Fruit fly (Drosophila melanogaster) whole organism: ENCODE results near the gene Tsen34.
A peak's percentile ranks its signal among the peaks of the same experiment; 100 is the strongest.

ENCODE experiments used
- CG8478 ChIP-seq: fragments of >200 bp; optimal IDR thresholded peaks from 2 replicates; lab custom pipeline; 2018; ENCODE audit warnings: inconsistent platforms
- Dll ChIP-seq: fragments of >200 bp; optimal IDR thresholded peaks from 2 replicates; lab custom pipeline; 2017
- EcR ChIP-seq, 2 experiments: fragments of >200 bp; optimal IDR thresholded peaks; 2 replicates each; lab custom pipeline; 2017; ENCODE audit warnings: missing biosample characterization in 2 of 2, missing genetic modification characterization in 2 of 2, missing genetic modification reagents in 2 of 2
- pan ChIP-seq: fragments of >200 bp; optimal IDR thresholded peaks from 2 replicates; lab custom pipeline; 2017
- psq ChIP-seq: fragments of >200 bp; optimal IDR thresholded peaks from 2 replicates; lab custom pipeline; 2017
- usp ChIP-seq: fragments of >200 bp; optimal IDR thresholded peaks from 2 replicates; lab custom pipeline; 2017; ENCODE audit warnings: missing biosample characterization, missing genetic modification characterization, mixed read lengths

Tsen34 gene

DNA sequence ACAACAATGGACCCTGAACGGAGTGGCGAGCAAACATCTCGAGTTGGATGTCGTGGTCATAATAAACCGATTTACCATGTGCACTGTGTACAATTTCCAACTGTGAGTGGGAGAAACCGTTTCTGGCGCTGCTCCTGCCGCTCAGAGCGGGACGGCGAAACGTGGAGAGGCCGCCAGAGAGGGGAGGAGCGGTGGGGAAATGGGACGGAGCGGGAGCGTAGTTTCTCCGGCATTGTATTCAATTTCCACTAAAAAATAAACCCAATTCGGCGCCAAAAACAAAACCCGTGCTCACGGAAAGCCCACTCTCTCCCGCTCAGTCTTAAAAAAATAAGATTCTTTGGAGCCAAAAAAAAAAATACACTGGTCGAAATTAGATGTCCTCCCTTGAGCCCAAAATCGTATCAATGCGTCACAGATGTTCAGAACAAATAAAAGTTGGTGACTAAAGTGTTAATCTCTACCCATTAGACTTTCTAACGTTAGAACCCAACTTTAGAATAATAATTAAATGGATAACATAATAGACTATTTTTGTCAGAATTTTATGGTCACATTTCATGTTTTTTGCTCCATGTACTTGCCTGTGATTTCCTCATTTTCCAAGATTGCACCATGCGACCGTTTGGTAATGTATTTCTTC is 1.5 kb downstream of the Tsen34 start:
- TF ChIP-seq Dll (no peak), CG8478 (no peak), usp (GFP tag; lab: Kevin White, UChicago) (no peak), psq (lab: Kevin White, UChicago) (no peak), pan (no peak), EcR (GFP tag; optimal IDR thresholded peaks at IDR 0.05; lab: Kevin White, UChicago) (no peak)

- peak; percentile 19 for TF ChIP-seq Dll
- TF ChIP-seq pan = no peak
Observed at dm6 chr3L:14759097-14759795, 2.4 kb downstream of the Tsen34 start.

- TF ChIP-seq Dll (no peak), usp (GFP tag; lab: Kevin White, UChicago) (no peak), pan (no peak), EcR (GFP tag; optimal IDR thresholded peaks at IDR 0.05; lab: Kevin White, UChicago) (no peak), psq (lab: Kevin White, UChicago) (no peak), CG8478 (no peak)
Observed at dm6 chr3L:14758730-14759096, 2.9 kb downstream of the Tsen34 start.

dm6 chr3L:14757464-14758384 is 3.9 kb downstream of the Tsen34 start, which contains the start of gene CG42507:
Gene CG42507, minus strand, starts transcription at chr3L:14757962.
- TF ChIP-seq EcR (GFP tag; optimal IDR thresholded peaks at IDR 0.05; lab: Kevin White, UChicago) (no peak), Dll (peak; percentile 95)

dm6 chr3L:14756724-14757463 is 4.8 kb downstream of the Tsen34 start:
- no peak for TF ChIP-seq EcR (GFP tag; optimal IDR thresholded peaks at IDR 0.05; lab: Kevin White, UChicago)
- TF ChIP-seq CG8478 = no peak
- no peak for TF ChIP-seq psq (lab: Kevin White, UChicago)
- no peak for TF ChIP-seq usp (GFP tag; lab: Kevin White, UChicago)

- TF ChIP-seq psq (lab: Kevin White, UChicago) = no peak
- TF ChIP-seq CG8478 = peak; percentile 90
- TF ChIP-seq EcR (GFP tag; optimal IDR thresholded peaks at IDR 0.05; lab: Kevin White, UChicago) = no peak
- peak; percentile 95 for TF ChIP-seq Dll
- TF ChIP-seq pan = no peak
Observed at dm6 chr3L:14755951-14756723, 5.5 kb downstream of the Tsen34 start.

dm6 chr3L:14755046-14755643 is 6.5 kb downstream of the Tsen34 start:
- TF ChIP-seq EcR (GFP tag; optimal IDR thresholded peaks at IDR 0.05; lab: Kevin White, UChicago) (no peak), psq (lab: Kevin White, UChicago) (no peak), pan (no peak), CG8478 (no peak), usp (GFP tag; lab: Kevin White, UChicago) (no peak), Dll (peak; percentile 99)

- TF ChIP-seq usp (GFP tag; lab: Kevin White, UChicago) = no peak
- TF ChIP-seq EcR (GFP tag; optimal IDR thresholded peaks at IDR 0.05; lab: Kevin White, UChicago) = no peak
- TF ChIP-seq pan = no peak
- TF ChIP-seq psq (lab: Kevin White, UChicago) = no peak
- no peak for TF ChIP-seq CG8478
- no peak for TF ChIP-seq Dll
Observed at dm6 chr3L:14752816-14753215, 8.8 kb downstream of the Tsen34 start.

dm6 chr3L:14751056-14751671 is 10.5 kb downstream of the Tsen34 start:
- TF ChIP-seq EcR (GFP tag; optimal IDR thresholded peaks at IDR 0.05; lab: Kevin White, UChicago) = no peak
- TF ChIP-seq usp (GFP tag; lab: Kevin White, UChicago) = no peak
- TF ChIP-seq Dll = no peak
- TF ChIP-seq CG8478 = no peak
- no peak for TF ChIP-seq psq (lab: Kevin White, UChicago)
- no peak for TF ChIP-seq pan

dm6 chr3L:14743106-14743692 is 18.4 kb downstream of the Tsen34 start:
- no peak for TF ChIP-seq psq (lab: Kevin White, UChicago)
- no peak for TF ChIP-seq pan
- no peak for TF ChIP-seq EcR (GFP tag; optimal IDR thresholded peaks at IDR 0.05; lab: Kevin White, UChicago)
- TF ChIP-seq usp (GFP tag; lab: Kevin White, UChicago) = no peak
- no peak for TF ChIP-seq CG8478
- no peak for TF ChIP-seq Dll
